Fruit fly (Drosophila melanogaster): ENCODE measurements around the gene maca.
A peak's percentile ranks its signal among the peaks of the same experiment; 100 is the strongest.

The maca gene

DNA sequence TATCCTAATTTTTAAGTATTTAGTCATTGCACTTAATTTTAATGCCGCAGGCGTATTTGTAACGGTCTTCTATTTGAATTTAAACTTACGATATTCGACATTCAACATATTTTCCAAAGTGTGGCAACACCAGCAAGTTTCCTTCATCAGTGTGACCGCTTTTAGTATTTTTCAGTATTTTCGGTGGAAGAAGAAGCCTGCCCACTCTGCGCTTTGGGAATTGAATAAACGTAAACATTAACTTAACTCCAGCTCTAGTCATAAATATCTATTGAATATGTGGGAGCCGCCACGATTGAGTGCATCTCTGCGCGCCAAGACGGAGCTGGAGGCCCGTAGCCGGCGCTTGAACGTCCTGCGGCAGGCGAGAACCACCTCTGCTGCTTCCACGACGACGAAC, 8.5 kb upstream of the maca start, which contains the start of gene obe:
Gene obe, plus strand, starts transcription at position 185 of the 400 bp plus-strand sequence.
- TF ChIP-seq fd85E (GFP tag; optimal IDR thresholded peaks at IDR 0.05) = no peak
- TF ChIP-seq Eip93F (GFP tag; optimal IDR thresholded peaks at IDR 0.05) = no peak
- TF ChIP-seq Lpt (GFP tag; optimal IDR thresholded peaks at IDR 0.05) = no peak
- no peak for TF ChIP-seq Gug (GFP tag; IDR thresholded peaks at IDR 0.05)
- TF ChIP-seq Eip78C (GFP tag) = no peak
- no peak for TF ChIP-seq esn (GFP tag; optimal IDR thresholded peaks at IDR 0.05)
- TF ChIP-seq eg (GFP tag; IDR thresholded peaks at IDR 0.05) = no peak
- TF ChIP-seq vri (GFP tag; optimal IDR thresholded peaks at IDR 0.05) = no peak
- no peak for TF ChIP-seq Ets21C (GFP tag; optimal IDR thresholded peaks at IDR 0.05)
- TF ChIP-seq CG6854 (GFP tag; optimal IDR thresholded peaks at IDR 0.05) = no peak

DNA sequence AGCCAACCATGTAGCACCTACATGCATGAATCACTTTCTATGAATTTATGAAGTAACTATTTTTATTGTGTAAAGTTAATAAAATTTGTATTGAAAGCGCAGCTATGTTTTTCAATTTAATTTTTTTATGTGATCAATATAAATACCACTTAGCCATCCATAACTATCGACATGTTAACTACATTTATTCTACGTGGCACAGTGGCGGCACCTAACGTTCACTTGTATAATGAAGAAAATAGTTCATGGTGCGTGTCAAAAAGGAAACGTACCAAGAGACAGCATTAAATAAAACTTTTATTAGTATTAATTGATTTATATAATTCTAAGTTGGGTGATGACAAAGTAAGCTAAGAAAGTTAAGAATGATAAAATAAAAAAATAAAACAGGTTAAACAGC, 1.2 kb upstream of the maca start:
- TF ChIP-seq pdm3 (GFP tag; optimal IDR thresholded peaks at IDR 0.05) (no peak), svp (GFP tag) (peak; percentile 58)

DNA sequence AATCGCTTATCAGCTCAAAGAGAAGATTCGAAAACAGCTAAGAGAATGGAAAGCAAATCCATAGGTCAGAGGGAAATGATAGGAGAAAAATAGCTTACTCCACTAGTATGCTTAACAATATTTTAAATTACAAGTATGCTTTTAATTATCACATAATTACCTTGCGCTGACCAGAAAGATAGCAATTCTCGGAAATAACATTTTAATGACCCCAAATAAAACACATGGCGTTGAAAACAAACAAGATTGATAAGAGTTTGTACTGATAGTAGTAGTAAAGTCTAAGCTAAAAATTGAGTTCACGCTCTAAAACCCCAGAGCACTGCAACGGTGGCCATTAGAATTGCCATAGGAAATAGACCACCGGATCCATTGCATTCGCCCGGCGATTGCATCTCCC, 13.4 kb downstream of the maca start:
- TF ChIP-seq svp (GFP tag) (peak; percentile 67), Eip93F (GFP tag; optimal IDR thresholded peaks at IDR 0.05) (no peak)

DNA sequence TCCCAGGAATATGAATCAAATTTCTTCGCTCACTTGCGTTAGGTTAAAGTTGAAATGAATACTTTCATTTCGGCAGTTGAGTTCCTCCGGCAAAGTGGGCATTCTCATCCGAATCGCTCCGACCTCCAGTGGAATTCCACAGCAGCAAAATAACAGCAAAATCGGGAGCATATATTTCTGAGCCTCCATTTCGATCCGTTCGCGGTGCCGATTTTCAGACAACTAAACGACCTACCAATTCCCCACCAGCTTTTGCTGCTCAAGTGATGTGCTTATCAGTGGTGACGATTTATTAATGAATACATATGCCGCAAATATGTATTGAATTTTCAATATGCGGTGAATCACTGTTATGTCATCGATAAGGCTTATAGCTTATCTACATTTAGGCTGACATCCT, 14.2 kb downstream of the maca start, which contains the start of gene CG44014:
Gene CG44014, minus strand, starts transcription at position 256 of the 400 bp plus-strand sequence.
- TF ChIP-seq spab (GFP tag; optimal IDR thresholded peaks at IDR 0.05) = no peak
- no peak for TF ChIP-seq CG6163 (GFP tag; IDR thresholded peaks at IDR 0.05)
- TF ChIP-seq svp (GFP tag) = peak; percentile 91
- TF ChIP-seq fd59A (GFP tag; optimal IDR thresholded peaks at IDR 0.05) = no peak
- TF ChIP-seq vri (GFP tag; optimal IDR thresholded peaks at IDR 0.05) = peak; percentile 86
- peak; percentile 12 for TF ChIP-seq Eip78C (GFP tag)

DNA sequence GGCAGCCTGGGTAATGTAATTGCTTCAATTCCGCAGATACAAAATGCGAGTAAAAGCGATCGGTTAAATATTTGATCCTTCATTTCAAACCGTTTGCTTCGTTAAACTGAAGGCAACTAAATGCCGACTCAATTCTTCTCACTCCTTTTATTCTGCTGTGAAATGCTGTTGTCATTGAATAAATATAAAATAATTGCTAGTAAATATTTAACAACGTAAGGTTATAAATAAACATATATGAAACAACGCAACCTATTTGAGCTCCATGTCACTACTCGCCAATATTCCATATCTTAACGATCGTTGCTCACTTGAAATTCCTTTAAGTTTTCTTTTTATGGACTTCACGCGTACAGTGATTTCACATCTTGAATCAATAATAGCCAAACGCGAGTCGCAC, 15.4 kb downstream of the maca start, which contains the start of gene CG44013:
Gene CG44013, minus strand, starts transcription at position 101 of the 400 bp plus-strand sequence.
- TF ChIP-seq esn (GFP tag; optimal IDR thresholded peaks at IDR 0.05) (no peak), svp (GFP tag) (peak; percentile 16), Eip78C (GFP tag) (peak; percentile 16)

DNA sequence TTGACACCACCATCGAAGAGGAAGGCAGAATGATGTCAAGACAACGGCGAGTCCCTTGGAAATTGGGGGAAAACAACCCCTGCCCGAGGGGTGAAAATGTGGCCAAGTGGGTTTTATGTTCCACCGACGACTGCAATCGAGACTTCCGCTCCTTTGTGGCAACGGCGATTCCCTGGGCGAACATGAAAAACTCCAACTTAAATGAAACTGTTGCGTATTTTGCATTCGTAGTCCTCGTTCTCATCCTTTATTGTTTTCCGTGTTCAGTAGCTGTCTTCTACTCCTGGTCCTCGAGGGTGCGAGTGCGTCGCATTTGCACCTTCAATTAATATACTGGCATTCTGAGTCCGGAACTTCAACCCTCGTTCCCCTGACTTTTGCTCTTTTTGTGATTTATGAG, 17.8 kb downstream of the maca start:
- no peak for TF ChIP-seq Sox14 (GFP tag; optimal IDR thresholded peaks at IDR 0.05)
- TF ChIP-seq CG16779 (tag; optimal IDR thresholded peaks at IDR 0.05) = no peak
- no peak for TF ChIP-seq dac (GFP tag; optimal IDR thresholded peaks at IDR 0.05)

DNA sequence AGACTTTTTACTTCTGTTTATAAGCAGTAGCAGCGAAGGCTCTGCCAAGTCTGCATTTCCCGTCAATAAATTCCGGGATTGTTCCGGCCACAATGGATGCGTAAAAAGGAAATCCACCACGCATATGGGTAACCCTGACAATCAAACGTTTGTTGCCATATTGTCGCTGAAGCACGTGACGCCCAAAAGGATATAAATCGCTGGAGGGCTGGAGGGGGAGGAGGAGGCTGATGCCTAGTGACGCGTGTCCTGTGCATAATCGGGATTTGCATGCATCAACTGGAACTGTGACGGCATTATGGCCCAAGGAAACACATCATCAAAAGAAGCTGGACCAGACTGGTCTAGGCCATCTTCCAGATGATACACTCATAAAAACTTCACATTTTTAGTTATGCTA, 18.8 kb downstream of the maca start:
- TF ChIP-seq topi (GFP tag; optimal IDR thresholded peaks at IDR 0.05) = no peak

DNA sequence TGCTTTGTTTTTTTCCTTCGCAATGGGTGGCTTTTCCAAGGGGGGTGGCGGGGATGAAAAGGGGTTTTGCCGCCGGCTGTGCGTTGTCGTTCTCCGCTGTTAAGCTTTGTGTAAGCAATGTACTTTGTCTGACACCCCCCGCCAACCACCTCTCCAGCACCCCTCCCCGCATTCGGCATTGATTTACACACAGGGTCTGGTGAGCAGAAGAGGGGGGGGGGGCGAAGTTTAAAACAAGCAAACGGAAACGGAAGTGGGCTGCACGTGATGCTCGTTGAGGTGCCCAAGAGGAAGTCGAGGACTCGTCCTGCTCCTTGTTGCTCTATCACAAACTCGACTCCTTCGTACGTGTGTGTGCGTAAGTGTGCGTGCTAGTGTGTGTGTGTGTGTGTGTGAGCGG, 22.7 kb downstream of the maca start:
- TF ChIP-seq CG11294 (GFP tag; IDR thresholded peaks at IDR 0.05) = no peak
- TF ChIP-seq svp (GFP tag) = no peak
- no peak for TF ChIP-seq CG9139 (GFP tag; optimal IDR thresholded peaks at IDR 0.05)
- no peak for TF ChIP-seq dsx (GFP tag; optimal IDR thresholded peaks at IDR 0.05; ENCODE audit: poor library complexity, severe bottlenecking)
- no peak for TF ChIP-seq lz (GFP tag; optimal IDR thresholded peaks at IDR 0.05)
- TF ChIP-seq CG6163 (GFP tag; IDR thresholded peaks at IDR 0.05) = no peak
- TF ChIP-seq CG11902 (GFP tag; optimal IDR thresholded peaks at IDR 0.05) = no peak

DNA sequence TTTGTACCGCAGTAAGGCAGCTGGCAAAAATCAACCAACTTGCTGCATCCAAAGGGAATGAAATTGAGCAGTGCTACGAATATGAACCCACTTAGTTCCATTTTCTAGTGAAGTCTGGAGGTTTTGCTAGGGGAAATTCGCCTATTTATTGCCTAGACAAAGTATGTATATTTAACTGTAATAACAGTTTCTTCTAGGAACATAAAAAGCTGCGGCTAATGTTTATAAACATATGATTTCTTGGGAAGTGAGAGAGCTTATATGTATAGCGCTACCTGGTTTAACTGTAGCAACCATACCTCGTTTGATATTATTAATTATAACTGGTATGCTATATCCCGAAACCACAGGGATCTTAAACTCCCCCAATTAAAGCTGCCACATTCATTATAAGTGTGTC, 37.0 kb downstream of the maca start, which contains the start of gene CG31296:
Gene CG31296, minus strand, starts transcription at position 101 of the 400 bp plus-strand sequence.
- no peak for TF ChIP-seq CG10631 (GFP tag; optimal IDR thresholded peaks at IDR 0.05)
- no peak for TF ChIP-seq CG11902 (GFP tag; optimal IDR thresholded peaks at IDR 0.05)
- TF ChIP-seq CG1621 (tag; optimal IDR thresholded peaks at IDR 0.05) = no peak
- TF ChIP-seq Eip75B (GFP tag; optimal IDR thresholded peaks at IDR 0.05) = no peak
- no peak for TF ChIP-seq CG8319 (GFP tag; optimal IDR thresholded peaks at IDR 0.05)
- no peak for TF ChIP-seq vri (GFP tag; optimal IDR thresholded peaks at IDR 0.05)
- TF ChIP-seq dac (GFP tag; optimal IDR thresholded peaks at IDR 0.05) = no peak
- no peak for TF ChIP-seq CG34406 (GFP tag; optimal IDR thresholded peaks at IDR 0.05)
- no peak for TF ChIP-seq topi (GFP tag; optimal IDR thresholded peaks at IDR 0.05)
- no peak for TF ChIP-seq CG6808 (GFP tag; optimal IDR thresholded peaks at IDR 0.05)
- TF ChIP-seq ss (GFP tag; optimal IDR thresholded peaks at IDR 0.05) = no peak
- no peak for TF ChIP-seq OdsH (GFP tag; optimal IDR thresholded peaks at IDR 0.05)
- TF ChIP-seq CG6163 (GFP tag; IDR thresholded peaks at IDR 0.05) = no peak
- TF ChIP-seq Ets21C (GFP tag; optimal IDR thresholded peaks at IDR 0.05) = no peak
- TF ChIP-seq net (GFP tag; optimal IDR thresholded peaks at IDR 0.05) = no peak
- TF ChIP-seq achi (GFP tag; optimal IDR thresholded peaks at IDR 0.05) = no peak
